Worm (Caenorhabditis elegans) whole organism, L1 larva: ENCODE results near the gene C16B8.2.

Experiments
- aly-2 ChIP-seq: fragments of 150-350 bp; optimal IDR thresholded peaks from 2 replicates; lab custom pipeline; 2014; ENCODE audit warnings: missing biosample characterization, missing genetic modification characterization
- ama-1 ChIP-seq: fragments of 150-350 bp; optimal IDR thresholded peaks from 2 replicates; lab custom pipeline; 2014
- egl-27 ChIP-seq, 2 experiments: fragments of 150-350 bp in 1 of 2; sonication (generic microtip); optimal IDR thresholded peaks; 3 replicates each; lab custom pipeline; 2017 to 2018; ENCODE audit warnings: missing biosample characterization in 2 of 2, missing genetic modification characterization in 2 of 2, missing genetic modification reagents in 2 of 2
- elt-2 ChIP-seq: sonication (generic microtip); optimal IDR thresholded peaks from 2 replicates; lab custom pipeline; 2016; ENCODE audit warnings: missing genetic modification characterization, mild to moderate bottlenecking, inconsistent platforms, missing compliant biosample characterization, missing genetic modification reagents
- fkh-10 ChIP-seq: sonication (generic microtip); optimal IDR thresholded peaks from 2 replicates; lab custom pipeline; 2017; ENCODE audit warnings: missing biosample characterization, missing genetic modification reagents, missing genetic modification characterization
- hlh-4 ChIP-seq: sonication (generic microtip); optimal IDR thresholded peaks from 2 replicates; lab custom pipeline; 2016; ENCODE audit warnings: mild to moderate bottlenecking, missing genetic modification characterization, missing compliant biosample characterization
- hpl-2 ChIP-seq: fragments of 150-350 bp; optimal IDR thresholded peaks from 2 replicates; lab custom pipeline; 2014; ENCODE audit warnings: missing biosample characterization, missing genetic modification reagents, missing genetic modification characterization
- lin-15B ChIP-seq: fragments of 150-350 bp; sonication (generic microtip); optimal IDR thresholded peaks from 3 replicates; lab custom pipeline; 2014; ENCODE audit warnings: missing biosample characterization, missing genetic modification characterization
- lin-35 ChIP-seq, 2 experiments: fragments of 150-350 bp; optimal IDR thresholded peaks; 2 replicates each; lab custom pipeline; 2014; ENCODE audit warnings: missing biosample characterization in 2 of 2, missing genetic modification characterization in 2 of 2, missing genetic modification reagents in 2 of 2
- zag-1 ChIP-seq: fragments of 150-350 bp; optimal IDR thresholded peaks from 2 replicates; lab custom pipeline; 2014; ENCODE audit warnings: missing biosample characterization, missing genetic modification characterization
- ztf-4 ChIP-seq: fragments of 150-350 bp; optimal IDR thresholded peaks from 2 replicates; lab custom pipeline; 2014; ENCODE audit warnings: missing biosample characterization, missing genetic modification characterization

ce11 chrX:3914273-3914672, 52.0 kb downstream of the C16B8.2 start:
- TF ChIP-seq lin-15B (tag; lab: Kevin White, UChicago) (no peak), zag-1 (tag; lab: Kevin White, UChicago) (no peak), hlh-4 (tag; lab: Kevin White, UChicago) (no peak), lin-35 (GFP tag; optimal IDR thresholded peaks at IDR 0.05; lab: Kevin White, UChicago) (no peak), hpl-2 (GFP tag; lab: Kevin White, UChicago) (no peak), elt-2 (tag; lab: Kevin White, UChicago) (no peak), ztf-4 (tag; lab: Kevin White, UChicago) (no peak), aly-2 (tag; lab: Kevin White, UChicago) (no peak), fkh-10 (GFP tag; lab: Kevin White, UChicago) (no peak), egl-27 (tag; optimal IDR thresholded peaks at IDR 0.05; lab: Kevin White, UChicago) (no peak), ama-1 (lab: Kevin White, UChicago) (no peak)
